Fruit fly (Drosophila melanogaster): ENCODE data around the gene CG7557.

Gene CG7557

DNA sequence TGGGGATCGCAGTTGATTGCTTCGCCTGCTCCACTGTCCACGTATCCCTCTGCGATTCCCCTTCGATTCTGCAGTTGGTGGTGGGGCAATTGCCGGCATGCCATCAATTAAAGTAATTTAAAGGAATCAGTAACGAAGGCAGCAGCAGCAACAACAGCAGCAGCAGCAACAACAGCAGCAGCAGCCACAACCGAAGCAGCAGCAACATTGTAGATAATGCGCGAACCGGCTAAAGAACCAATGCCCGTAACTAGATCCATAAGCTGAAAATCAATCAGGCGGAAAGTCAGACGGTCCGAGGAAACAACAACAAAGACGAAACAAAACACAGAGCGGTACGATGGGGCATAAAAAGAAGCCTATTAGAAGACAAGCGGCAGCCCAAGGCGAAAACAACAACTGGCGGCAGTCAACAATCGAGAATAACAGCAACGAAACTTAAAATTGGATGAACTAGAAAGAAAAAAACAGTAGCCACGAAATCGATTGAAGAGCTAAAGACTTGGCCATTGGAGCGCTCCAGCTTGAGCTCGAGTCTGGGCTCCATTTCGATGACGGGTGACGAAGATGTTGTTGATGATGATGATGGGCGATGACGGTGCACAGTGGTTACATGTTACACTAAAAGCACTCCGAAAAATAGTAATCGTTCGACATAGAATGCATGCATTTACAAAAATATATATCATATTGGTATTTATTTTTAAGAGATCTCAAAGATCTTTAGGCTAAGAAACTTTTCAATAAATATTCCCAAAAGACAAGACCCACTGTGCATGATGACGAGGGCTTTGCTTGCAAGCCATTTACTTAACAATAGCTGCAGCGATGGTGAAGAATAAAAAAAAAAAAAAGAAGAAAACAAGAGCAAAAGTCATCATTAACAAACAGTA lies 39.4 kb upstream of the CG7557 start:
- TF ChIP-seq dsf (GFP tag; optimal IDR thresholded peaks at IDR 0.05; ENCODE audit: borderline replicate concordance) (peak; percentile 83), lola (GFP tag; optimal IDR thresholded peaks at IDR 0.05) (no peak), sage (GFP tag; optimal IDR thresholded peaks at IDR 0.05) (peak; percentile 89), dl (GFP tag; optimal IDR thresholded peaks at IDR 0.05; ENCODE audit: insufficient read depth in 1 of 2, partially characterized antibody in 2 of 2) (no peak), Sp1 (GFP tag; optimal IDR thresholded peaks at IDR 0.05) (peak; percentile 92), CG9705 (GFP tag; optimal IDR thresholded peaks at IDR 0.05) (peak; percentile 30), Mio (GFP tag; optimal IDR thresholded peaks at IDR 0.05) (peak; percentile 66), br (GFP tag; optimal IDR thresholded peaks at IDR 0.05) (peak; percentile 97), CG32264 (GFP tag; optimal IDR thresholded peaks at IDR 0.05) (peak; percentile 58), psq (GFP tag; optimal IDR thresholded peaks at IDR 0.05) (peak; percentile 92), CrebA (GFP tag; optimal IDR thresholded peaks at IDR 0.05; ENCODE audit: borderline replicate concordance) (peak; percentile 84), dmrt93B (GFP tag; optimal IDR thresholded peaks at IDR 0.05) (peak; percentile 59), Rel (GFP tag; optimal IDR thresholded peaks at IDR 0.05) (peak; percentile 65), Rel (tag; optimal IDR thresholded peaks at IDR 0.05) (peak; percentile 63), Hr78 (GFP tag; optimal IDR thresholded peaks at IDR 0.05) (no peak), tai (GFP tag; optimal IDR thresholded peaks at IDR 0.05) (peak; percentile 92), rgr (GFP tag; optimal IDR thresholded peaks at IDR 0.05) (peak; percentile 97), Vsx2 (GFP tag; optimal IDR thresholded peaks at IDR 0.05; ENCODE audit: partially characterized antibody) (no peak), foxo (GFP tag; optimal IDR thresholded peaks at IDR 0.05) (peak; percentile 40 to 94), Abd-B (GFP tag; optimal IDR thresholded peaks at IDR 0.05) (no peak), Hr83 (GFP tag; optimal IDR thresholded peaks at IDR 0.05; ENCODE audit: poor library complexity, severe bottlenecking) (peak; percentile 15), fru (GFP tag; optimal IDR thresholded peaks at IDR 0.05) (peak; percentile 91), N (GFP tag; optimal IDR thresholded peaks at IDR 0.05) (no peak), Myc (optimal IDR thresholded peaks at IDR 0.05) (no peak), Dif (GFP tag; optimal IDR thresholded peaks at IDR 0.05; ENCODE audit: partially characterized antibody) (no peak), h (GFP tag; optimal IDR thresholded peaks at IDR 0.05) (peak; percentile 96), sv (GFP tag; optimal IDR thresholded peaks at IDR 0.05) (peak; percentile 90), Hnf4 (GFP tag; optimal IDR thresholded peaks at IDR 0.05) (peak; percentile 95), usp (GFP tag; optimal IDR thresholded peaks at IDR 0.05) (no peak), HLH106 (tag; optimal IDR thresholded peaks at IDR 0.05) (peak; percentile 88), jim (GFP tag; optimal IDR thresholded peaks at IDR 0.05) (no peak), ey (GFP tag; optimal IDR thresholded peaks at IDR 0.05) (peak; percentile 94), pan (optimal IDR thresholded peaks at IDR 0.05) (no peak), OdsH (GFP tag; optimal IDR thresholded peaks at IDR 0.05) (peak; percentile 94), brk (GFP tag; optimal IDR thresholded peaks at IDR 0.05) (peak; percentile 93), woc (GFP tag; optimal IDR thresholded peaks at IDR 0.05) (peak; percentile 88), Jra (GFP tag; optimal IDR thresholded peaks at IDR 0.05) (peak; percentile 84), Dfd (GFP tag; optimal IDR thresholded peaks at IDR 0.05) (no peak), GATAd (GFP tag; optimal IDR thresholded peaks at IDR 0.05) (peak; percentile 55)

DNA sequence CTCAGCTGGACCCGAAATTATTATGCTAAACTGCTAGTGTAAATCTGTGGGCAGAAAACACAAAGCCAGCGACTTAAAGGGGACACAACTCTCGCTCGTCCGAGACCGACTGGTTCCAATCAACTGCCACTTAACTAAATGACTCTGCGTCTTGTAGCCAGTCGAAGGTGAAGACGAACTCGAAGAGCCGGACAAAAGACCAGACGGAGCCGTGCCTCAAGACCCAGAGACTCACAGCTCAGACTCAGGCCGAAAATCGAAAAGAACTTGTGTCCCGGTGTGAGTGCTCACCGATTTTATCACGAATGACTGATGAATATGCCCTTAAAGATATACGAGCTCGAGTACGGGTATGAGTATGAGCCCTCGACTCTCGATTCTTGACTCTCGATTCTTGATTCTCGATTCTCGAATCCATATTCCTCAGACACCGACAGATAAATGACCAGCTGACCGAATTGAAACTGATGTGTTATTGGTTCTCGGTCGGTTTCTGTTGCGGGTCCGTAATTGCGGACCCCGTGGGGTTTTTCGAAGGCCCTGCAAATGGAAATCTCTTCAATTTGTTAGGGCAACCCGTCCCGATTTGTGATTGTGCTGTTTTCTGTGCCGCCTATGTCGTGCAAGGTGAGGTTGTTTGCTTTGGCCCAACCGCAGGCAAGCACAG lies 38.3 kb upstream of the CG7557 start:
- TF ChIP-seq CrebA (GFP tag; optimal IDR thresholded peaks at IDR 0.05; ENCODE audit: borderline replicate concordance) (no peak), Hr78 (GFP tag; optimal IDR thresholded peaks at IDR 0.05) (no peak), ey (GFP tag; optimal IDR thresholded peaks at IDR 0.05) (no peak), Rel (GFP tag; optimal IDR thresholded peaks at IDR 0.05) (no peak), Rel (tag; optimal IDR thresholded peaks at IDR 0.05) (peak; percentile 42), Vsx2 (GFP tag; optimal IDR thresholded peaks at IDR 0.05; ENCODE audit: partially characterized antibody) (peak; percentile 10), psq (GFP tag; optimal IDR thresholded peaks at IDR 0.05) (no peak), OdsH (GFP tag; optimal IDR thresholded peaks at IDR 0.05) (no peak), Dif (GFP tag; optimal IDR thresholded peaks at IDR 0.05; ENCODE audit: partially characterized antibody) (peak; percentile 13), foxo (GFP tag; optimal IDR thresholded peaks at IDR 0.05) (no peak), Sp1 (GFP tag; optimal IDR thresholded peaks at IDR 0.05) (no peak), Jra (GFP tag; optimal IDR thresholded peaks at IDR 0.05) (no peak), Hr83 (GFP tag; optimal IDR thresholded peaks at IDR 0.05; ENCODE audit: poor library complexity, severe bottlenecking) (no peak), Dfd (GFP tag; optimal IDR thresholded peaks at IDR 0.05) (no peak), dl (GFP tag; optimal IDR thresholded peaks at IDR 0.05; ENCODE audit: insufficient read depth in 1 of 2, partially characterized antibody in 2 of 2) (peak in 1 of 2 experiments; percentile 14), usp (GFP tag; optimal IDR thresholded peaks at IDR 0.05) (no peak)

Measured in whole organism, wandering third instar larva.